Worm (Caenorhabditis elegans): Measurements from ENCODE around the gene F48G7.7.

DNA sequence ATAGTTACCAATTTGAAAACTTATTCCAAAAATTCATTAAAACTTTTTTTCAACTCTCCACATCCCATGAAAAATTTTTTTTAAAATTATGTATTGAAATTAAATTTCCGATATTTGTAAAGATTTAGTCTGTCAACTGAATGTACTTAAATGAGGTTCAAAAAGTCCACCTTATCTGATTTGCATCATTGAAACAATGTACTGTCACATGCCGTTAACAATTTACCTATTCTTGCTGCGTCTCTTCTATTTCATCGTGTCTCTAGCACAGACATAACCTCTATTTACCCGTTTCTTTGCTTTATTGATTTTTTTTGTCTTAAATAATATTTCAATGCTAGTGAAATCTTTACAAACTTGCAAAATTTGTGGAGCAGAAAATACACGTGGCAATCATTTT lies 16.0 kb downstream of the F48G7.7 start, which contains the start of gene nhr-90:
- TF ChIP-seq hmbx-1 (tag; optimal IDR thresholded peaks at IDR 0.05) = no peak
- TF ChIP-seq scrt-1 (GFP tag; IDR thresholded peaks at IDR 0.05) = no peak
- TF ChIP-seq ama-1 (optimal IDR thresholded peaks at IDR 0.05) = no peak
- no peak for TF ChIP-seq pes-1 (GFP tag; IDR thresholded peaks at IDR 0.05)
- no peak for TF ChIP-seq F13C5.2 (tag; optimal IDR thresholded peaks at IDR 0.05)
- no peak for TF ChIP-seq tra-4 (tag; optimal IDR thresholded peaks at IDR 0.05)
- TF ChIP-seq ceh-36 (tag; optimal IDR thresholded peaks at IDR 0.05) = no peak
- no peak for TF ChIP-seq B0310.2 (tag; optimal IDR thresholded peaks at IDR 0.05)
- TF ChIP-seq hmg-4 (GFP tag; optimal IDR thresholded peaks at IDR 0.05) = no peak

Data from whole organism, early embryonic.